Worm (Caenorhabditis elegans) whole organism, L4 larva: ENCODE measurements around the gene tam-1.

Experiments used
- D1046.2 ChIP-seq: fragments of 200-800 bp; sonication (Bioruptor generic); IDR thresholded peaks from 2 replicates; pipeline ENCODE4 v1.3.6; 2022; ENCODE audit warnings: missing genetic modification characterization, missing compliant biosample characterization
- F10B5.3 ChIP-seq: sonication (generic microtip); optimal IDR thresholded peaks from 2 replicates; lab custom pipeline; 2016; ENCODE audit warnings: mild to moderate bottlenecking, missing genetic modification characterization, missing compliant biosample characterization
- F26F4.8 ChIP-seq: fragments of 200-800 bp; sonication (Bioruptor generic); conservative IDR thresholded peaks from 2 replicates; pipeline ENCODE4 v1.3.6; 2022; ENCODE audit warnings: missing genetic modification characterization, missing compliant biosample characterization
- F44E2.7 ChIP-seq: fragments of 200-800 bp; sonication (Bioruptor generic); IDR thresholded peaks from 2 replicates; pipeline ENCODE4 v2.1.2; 2022; ENCODE audit warnings: missing genetic modification characterization, missing compliant biosample characterization
- Y105C5A.15 ChIP-seq: fragments of 200-800 bp; sonication (Bioruptor generic); IDR thresholded peaks from 2 replicates; pipeline ENCODE4 v1.3.6; 2022; ENCODE audit warnings: missing genetic modification characterization, missing compliant biosample characterization
- Y5F2A.4 ChIP-seq: fragments of 200-800 bp; sonication (Bioruptor generic); optimal IDR thresholded peaks from 2 replicates; lab custom pipeline; 2018; ENCODE audit warnings: mild to moderate bottlenecking, missing genetic modification characterization, missing compliant biosample characterization
- ZK546.5 ChIP-seq, 2 experiments: sonication (generic microtip); optimal IDR thresholded peaks; 2 replicates each; lab custom pipeline; 2017; ENCODE audit warnings: missing biosample characterization in 2 of 2, missing genetic modification characterization in 2 of 2
- aha-1 ChIP-seq: fragments of 150-350 bp; peaks from one replicate; lab custom pipeline; 2014; ENCODE audit warnings: missing biosample characterization, missing genetic modification characterization
- arid-1 ChIP-seq: fragments of 200-800 bp; sonication (Bioruptor generic); conservative IDR thresholded peaks from 2 replicates; pipeline ENCODE4 v1.3.6; 2022; ENCODE audit warnings: missing genetic modification reagents, missing genetic modification characterization, missing compliant biosample characterization
- ceh-20 ChIP-seq: fragments of 200-800 bp; sonication (Bioruptor generic); IDR thresholded peaks from 2 replicates; pipeline ENCODE4 v1.3.6; 2022; ENCODE audit warnings: missing genetic modification reagents, missing genetic modification characterization, missing compliant biosample characterization
- ceh-32 ChIP-seq: sonication (generic microtip); optimal IDR thresholded peaks from 2 replicates; lab custom pipeline; 2016; ENCODE audit warnings: mild to moderate bottlenecking, missing genetic modification characterization, missing compliant biosample characterization; ENCODE audit not compliant: poor library complexity
- cey-2 ChIP-seq: sonication (generic microtip); optimal IDR thresholded peaks from 3 replicates; lab custom pipeline; 2017; ENCODE audit warnings: missing genetic modification characterization, mild to moderate bottlenecking, missing compliant biosample characterization, antibody characterized with exemption, borderline replicate concordance; ENCODE audit not compliant: insufficient read depth
- dpl-1 ChIP-seq: fragments of 150-350 bp; optimal IDR thresholded peaks from 2 replicates; lab custom pipeline; 2014; ENCODE audit warnings: missing biosample characterization, missing genetic modification reagents, missing genetic modification characterization
- duxl-1 ChIP-seq: sonication (generic microtip); optimal IDR thresholded peaks from 2 replicates; lab custom pipeline; 2016; ENCODE audit warnings: mild to moderate bottlenecking, missing genetic modification characterization, moderate library complexity, missing compliant biosample characterization; ENCODE audit not compliant: poor library complexity
- dve-1 ChIP-seq: sonication (generic microtip); optimal IDR thresholded peaks from 2 replicates; lab custom pipeline; 2017; ENCODE audit warnings: antibody characterized with exemption, mild to moderate bottlenecking, missing genetic modification characterization, missing compliant biosample characterization; ENCODE audit not compliant: insufficient read depth
- hif-1 ChIP-seq, 2 experiments: sonication (generic microtip); optimal IDR thresholded peaks; 2 replicates each; lab custom pipeline; 2016 to 2017; ENCODE audit warnings: missing compliant biosample characterization in 2 of 2, missing genetic modification characterization in 2 of 2, missing genetic modification reagents in 2 of 2, missing genotype in 2 of 2, mild to moderate bottlenecking in 1 of 2
- lim-7 ChIP-seq: fragments of 200-800 bp; sonication (Bioruptor generic); IDR thresholded peaks from 2 replicates; pipeline ENCODE4 v1.3.6; 2022; ENCODE audit warnings: missing genetic modification characterization, missing compliant biosample characterization
- lin-1 ChIP-seq: fragments of 200-800 bp; sonication (Bioruptor generic); IDR thresholded peaks from 2 replicates; pipeline ENCODE4 v1.3.6; 2022; ENCODE audit warnings: missing genetic modification reagents, missing genetic modification characterization, missing compliant biosample characterization
- lin-15B ChIP-seq: fragments of 150-350 bp; sonication (generic microtip); optimal IDR thresholded peaks from 3 replicates; lab custom pipeline; 2014; ENCODE audit warnings: missing biosample characterization, missing genetic modification characterization
- lin-29 ChIP-seq: fragments of 200-800 bp; sonication (Bioruptor generic); IDR thresholded peaks from 2 replicates; pipeline ENCODE4 v1.3.6; 2022; ENCODE audit warnings: missing genetic modification reagents, missing genetic modification characterization, missing compliant biosample characterization
- lin-39 ChIP-seq: fragments of 150-350 bp; optimal IDR thresholded peaks from 2 replicates; lab custom pipeline; 2014; ENCODE audit warnings: missing biosample characterization, missing genetic modification reagents, missing genetic modification characterization
- madf-9 ChIP-seq: fragments of 200-800 bp; sonication (Bioruptor generic); conservative IDR thresholded peaks from 2 replicates; pipeline ENCODE4 v1.3.6; 2022; ENCODE audit warnings: missing genetic modification reagents, missing genetic modification characterization, missing compliant biosample characterization
- mdl-1 ChIP-seq, 2 experiments: fragments of 150-350 bp in 1 of 2; sonication (generic microtip) in 1 of 2; optimal IDR thresholded peaks; 2 replicates each; lab custom pipeline; 2014 to 2017; ENCODE audit warnings: missing biosample characterization in 2 of 2, missing genetic modification characterization in 2 of 2
- mdt-29 ChIP-seq: fragments of 200-800 bp; sonication (Bioruptor generic); IDR thresholded peaks from 2 replicates; pipeline ENCODE4 v1.3.6; 2022; ENCODE audit warnings: missing genetic modification reagents, missing genetic modification characterization, missing compliant biosample characterization
- nhr-10 ChIP-seq: fragments of 150-350 bp; optimal IDR thresholded peaks from 2 replicates; lab custom pipeline; 2014; ENCODE audit warnings: missing biosample characterization, missing genetic modification characterization
- nhr-11 ChIP-seq: fragments of 150-350 bp; optimal IDR thresholded peaks from 2 replicates; lab custom pipeline; 2014; ENCODE audit warnings: missing biosample characterization, missing genetic modification characterization
- nhr-111 ChIP-seq: fragments of 200-800 bp; sonication (Bioruptor generic); optimal IDR thresholded peaks from 2 replicates; lab custom pipeline; 2018; ENCODE audit warnings: mild to moderate bottlenecking, missing genetic modification characterization, missing compliant biosample characterization
- nhr-237 ChIP-seq: sonication (generic microtip); optimal IDR thresholded peaks from 2 replicates; lab custom pipeline; 2017; ENCODE audit warnings: missing biosample characterization, missing genetic modification characterization
- pha-4 ChIP-seq, 2 experiments: fragments of 150-350 bp in 1 of 2; fragments of 200-800 bp in 1 of 2; sonication (Bioruptor generic) in 1 of 2; IDR thresholded peaks in 1 of 2; optimal IDR thresholded peaks in 1 of 2; 2 replicates each; pipeline versions ENCODE4 v1.3.6 to Lab custom; 2014 to 2022; ENCODE audit warnings: missing genetic modification characterization in 2 of 2, missing genetic modification reagents in 2 of 2, missing biosample characterization in 1 of 2, missing compliant biosample characterization in 1 of 2
- snpc-1.2 ChIP-seq: fragments of 200-800 bp; sonication (Bioruptor generic); IDR thresholded peaks from 2 replicates; pipeline ENCODE4 v1.3.6; 2022; ENCODE audit warnings: missing genetic modification reagents, missing genetic modification characterization, missing compliant biosample characterization
- snpc-4 ChIP-seq: fragments of 150-350 bp; optimal IDR thresholded peaks from 2 replicates; lab custom pipeline; 2014; ENCODE audit warnings: missing biosample characterization, missing genetic modification characterization
- spr-3 ChIP-seq: fragments of 200-800 bp; sonication (Bioruptor generic); optimal IDR thresholded peaks from 2 replicates; lab custom pipeline; 2018; ENCODE audit warnings: mild to moderate bottlenecking, missing genetic modification characterization, missing compliant biosample characterization
- unc-39 ChIP-seq: sonication (generic microtip); optimal IDR thresholded peaks from 2 replicates; lab custom pipeline; 2017; ENCODE audit warnings: missing biosample characterization, missing genetic modification characterization
- unc-62 ChIP-seq, 3 experiments: fragments of 150-350 bp in 1 of 3; sonication (generic microtip); optimal IDR thresholded peaks in 2 of 3; peaks in 1 of 3; 1 replicate in 1 of 3; 2 replicates in 2 of 3; lab custom pipeline; 2014 to 2017; ENCODE audit warnings: missing biosample characterization in 3 of 3, missing genetic modification characterization in 3 of 3, missing genetic modification reagents in 3 of 3, missing genotype in 1 of 3
- zip-11 ChIP-seq: fragments of 200-800 bp; sonication (Bioruptor generic); IDR thresholded peaks from 2 replicates; pipeline ENCODE4 v1.3.6; 2022; ENCODE audit warnings: missing genetic modification characterization, missing compliant biosample characterization
- zip-2 ChIP-seq: fragments of 150-350 bp; optimal IDR thresholded peaks from 2 replicates; lab custom pipeline; 2014; ENCODE audit warnings: missing biosample characterization, missing genetic modification characterization
- ztf-7 ChIP-seq: fragments of 150-350 bp; optimal IDR thresholded peaks from 2 replicates; lab custom pipeline; 2014; ENCODE audit warnings: missing biosample characterization, missing genetic modification characterization

Gene tam-1

DNA sequence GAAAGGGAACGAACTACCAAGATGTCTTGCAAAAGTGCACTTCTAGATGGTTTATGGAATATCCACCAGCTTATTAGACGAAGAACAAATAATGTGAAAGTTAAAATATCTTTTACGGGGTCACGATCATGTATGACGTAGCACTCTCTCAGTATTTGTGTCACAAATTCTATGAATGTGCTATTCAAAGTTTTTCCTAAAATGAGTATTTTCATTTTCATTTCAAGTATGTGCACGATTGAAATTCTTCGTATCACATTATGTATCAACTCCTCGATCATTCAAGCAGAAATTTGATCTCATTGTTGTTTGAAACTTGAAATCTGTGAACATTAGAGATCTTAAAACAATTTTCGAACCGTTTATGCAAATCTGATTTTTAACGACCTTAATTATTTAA is 14.6 kb upstream of the tam-1 start:
- no peak for TF ChIP-seq ZK546.5 (tag; optimal IDR thresholded peaks at IDR 0.05; lab: Kevin White, UChicago)
- no peak for TF ChIP-seq unc-39
- no peak for TF ChIP-seq lin-39 (tag; lab: Kevin White, UChicago)
- TF ChIP-seq spr-3 (GFP tag; lab: Kevin White, UChicago), result no peak
- TF ChIP-seq pha-4 (GFP tag; IDR thresholded peaks at IDR 0.05; lab: Robert Waterston, UW), result no peak
- no peak for TF ChIP-seq pha-4 (tag; optimal IDR thresholded peaks at IDR 0.05; lab: Kevin White, UChicago)
- TF ChIP-seq mdl-1 (tag; optimal IDR thresholded peaks at IDR 0.05; lab: Kevin White, UChicago), result no peak
- no peak for TF ChIP-seq Y105C5A.15
- TF ChIP-seq mdt-29 (GFP tag; lab: Robert Waterston, UW), result no peak
- TF ChIP-seq cey-2, result no peak
- no peak for TF ChIP-seq nhr-11 (tag; lab: Kevin White, UChicago)
- TF ChIP-seq ceh-20 (GFP tag; lab: Robert Waterston, UW), result no peak
- no peak for TF ChIP-seq zip-2 (tag; lab: Kevin White, UChicago)
- TF ChIP-seq nhr-237, result no peak
- TF ChIP-seq duxl-1 (tag; lab: Kevin White, UChicago), result no peak
- no peak for TF ChIP-seq lin-1 (GFP tag; lab: Robert Waterston, UW)
- no peak for TF ChIP-seq snpc-4 (tag; lab: Kevin White, UChicago)
- TF ChIP-seq hif-1 (tag; optimal IDR thresholded peaks at IDR 0.05; lab: Kevin White, UChicago), result no peak
- TF ChIP-seq madf-9 (GFP tag; lab: Robert Waterston, UW), result no peak
- TF ChIP-seq, all 104 proteins: peak for 0

DNA sequence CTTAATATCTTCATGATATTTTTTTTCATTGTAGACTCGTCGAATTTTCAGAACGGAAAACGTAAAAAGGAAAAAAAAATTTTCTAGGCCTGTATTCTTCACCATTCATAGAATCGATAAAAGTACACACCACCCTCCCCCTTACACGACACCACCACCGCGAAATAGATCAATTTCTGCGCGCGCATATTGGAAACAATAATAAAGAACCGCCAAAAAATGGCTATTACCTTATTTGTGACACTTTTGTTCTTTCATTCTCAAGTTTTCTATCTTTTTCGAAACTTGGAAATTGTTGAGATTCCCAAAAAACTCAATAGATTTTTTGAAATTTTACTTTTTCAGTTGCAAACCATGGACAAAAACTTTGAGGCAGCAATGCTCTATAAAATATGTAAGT is 12.2 kb upstream of the tam-1 start, which contains the start of gene F26G5.1:
TSS of gene F26G5.1 (plus strand) at position 339 of the 400 bp plus-strand sequence.
- TF ChIP-seq ztf-7 (tag; lab: Kevin White, UChicago), result no peak
- peak; percentile 53 for TF ChIP-seq aha-1 (tag; lab: Kevin White, UChicago)

DNA sequence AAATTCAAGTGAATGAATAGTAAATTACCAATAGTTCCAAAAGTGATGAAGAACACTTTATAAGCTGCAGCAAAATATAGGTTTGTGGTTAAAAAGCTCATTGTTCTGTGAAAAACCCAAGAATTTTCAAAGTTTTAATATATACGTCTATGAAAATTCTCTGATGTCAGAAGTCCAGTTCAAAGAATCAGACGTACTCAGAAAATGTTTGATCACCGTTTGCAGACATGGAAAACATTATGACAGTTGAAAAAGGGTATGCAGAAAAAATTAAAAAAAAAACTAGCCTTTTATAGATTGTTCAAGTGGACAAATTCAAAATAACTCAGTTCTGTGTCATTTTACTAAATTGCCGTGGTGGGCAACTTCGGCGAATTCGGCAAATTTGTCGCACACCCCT is 11.8 kb upstream of the tam-1 start, which contains the start of gene srsx-10:
TSS of gene srsx-10 (minus strand) at position 101 of the 400 bp plus-strand sequence.
- no peak for TF ChIP-seq dpl-1 (GFP tag; lab: Kevin White, UChicago)
- no peak for TF ChIP-seq spr-3 (GFP tag; lab: Kevin White, UChicago)
- no peak for TF ChIP-seq D1046.2 (GFP tag; lab: Robert Waterston, UW)
- TF ChIP-seq lim-7 (GFP tag; lab: Robert Waterston, UW), result no peak

DNA sequence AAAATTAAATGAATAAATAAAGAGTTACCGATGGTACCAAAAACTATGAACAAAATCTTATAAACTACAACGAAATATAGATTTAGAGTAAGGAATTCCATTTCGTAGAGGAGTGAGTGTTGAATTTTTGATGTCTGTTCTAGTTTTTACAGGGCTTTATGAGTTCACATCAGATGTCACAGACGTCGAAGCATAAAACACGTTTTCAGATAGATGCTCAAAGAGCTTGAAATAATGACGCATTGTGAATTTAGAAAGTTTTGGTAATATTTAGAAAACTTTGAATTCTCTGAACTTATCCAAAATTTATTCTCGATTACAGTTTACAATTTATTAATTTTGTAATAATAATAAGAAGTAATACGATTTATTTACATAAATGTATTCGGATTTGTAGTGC is 10.0 kb upstream of the tam-1 start, which contains the start of gene srsx-9:
TSS of gene srsx-9 (minus strand) at position 101 of the 400 bp plus-strand sequence.
- TF ChIP-seq ceh-32, result no peak
- no peak for TF ChIP-seq unc-62 (GFP tag; optimal IDR thresholded peaks at IDR 0.05 in 1 of 2; lab: Kevin White, UChicago)
- no peak for TF ChIP-seq unc-62 (tag; optimal IDR thresholded peaks at IDR 0.05; lab: Kevin White, UChicago)
- TF ChIP-seq F26F4.8 (GFP tag; lab: Robert Waterston, UW), result no peak
- TF ChIP-seq aha-1 (tag; lab: Kevin White, UChicago), result no peak
- no peak for TF ChIP-seq F44E2.7 (GFP tag; lab: Robert Waterston, UW)
- no peak for TF ChIP-seq arid-1 (GFP tag; lab: Robert Waterston, UW)
- no peak for TF ChIP-seq lin-29 (GFP tag; lab: Robert Waterston, UW)
- no peak for TF ChIP-seq lin-15B
- TF ChIP-seq cey-2, result no peak
- TF ChIP-seq nhr-11 (tag; lab: Kevin White, UChicago), result no peak
- TF ChIP-seq madf-9 (GFP tag; lab: Robert Waterston, UW), result no peak
- no peak for TF ChIP-seq F10B5.3 (tag; lab: Kevin White, UChicago)
- no peak for TF ChIP-seq Y5F2A.4 (GFP tag; lab: Kevin White, UChicago)
- TF ChIP-seq nhr-111 (GFP tag; lab: Kevin White, UChicago), result no peak
- no peak for TF ChIP-seq dve-1 (tag; lab: Kevin White, UChicago)
- no peak for TF ChIP-seq snpc-1.2 (GFP tag; lab: Robert Waterston, UW)
- no peak for TF ChIP-seq nhr-10 (tag; lab: Kevin White, UChicago)
- TF ChIP-seq mdt-29 (GFP tag; lab: Robert Waterston, UW), result no peak
- no peak for TF ChIP-seq zip-11 (GFP tag; lab: Robert Waterston, UW)
